Worm (Caenorhabditis elegans) whole organism, midembryonic: ENCODE measurements around the gene ZK1320.9.

Experiments used
- T22C8.4 ChIP-seq: fragments of 200-800 bp; sonication (Bioruptor generic); IDR thresholded peaks from 2 replicates; pipeline ENCODE4 v1.3.6; 2022; ENCODE audit warnings: missing genetic modification characterization, missing compliant biosample characterization
- cog-1 ChIP-seq: sonication (generic microtip); optimal IDR thresholded peaks from 2 replicates; lab custom pipeline; 2016; ENCODE audit warnings: missing genetic modification characterization, missing compliant biosample characterization
- flt-1 ChIP-seq: fragments of 200-800 bp; sonication (Bioruptor generic); IDR thresholded peaks from 2 replicates; pipeline ENCODE4 v1.3.6; 2022; ENCODE audit warnings: missing genetic modification characterization, missing compliant biosample characterization
- klf-2 ChIP-seq: fragments of 200-800 bp; sonication (Bioruptor generic); conservative IDR thresholded peaks from 2 replicates; pipeline ENCODE4 v1.3.6; 2022; ENCODE audit warnings: missing genetic modification reagents, missing genetic modification characterization, missing compliant biosample characterization
- ref-1 ChIP-seq: fragments of 200-800 bp; sonication (Bioruptor generic); conservative IDR thresholded peaks from 2 replicates; pipeline ENCODE4 v1.3.6; 2022; ENCODE audit warnings: missing genetic modification reagents, missing genetic modification characterization, missing compliant biosample characterization
- tab-1 ChIP-seq: fragments of 200-800 bp; sonication (Bioruptor generic); IDR thresholded peaks from 2 replicates; pipeline ENCODE4 v1.3.6; 2022; ENCODE audit warnings: missing genetic modification characterization, missing compliant biosample characterization

DNA sequence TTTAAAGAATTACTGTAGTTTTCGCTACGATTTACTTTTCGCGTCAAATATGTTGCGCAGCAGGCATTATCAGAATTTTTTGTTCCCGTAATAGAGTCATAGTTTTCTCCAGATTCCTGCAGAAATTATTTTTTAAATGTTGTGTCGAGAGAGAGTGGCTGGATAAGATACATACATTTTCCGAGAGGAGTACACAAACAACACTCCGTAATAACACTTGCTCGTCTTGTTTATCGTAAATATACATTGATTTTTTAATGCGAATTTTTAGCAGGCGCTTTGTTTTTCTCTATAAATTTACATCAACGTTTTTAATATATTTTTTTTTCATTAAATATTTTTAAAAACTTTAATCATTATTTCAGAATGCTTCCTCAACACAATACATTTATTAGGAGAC is 17.6 kb downstream of the ZK1320.9 start, which contains the start of gene taf-8:
- TF ChIP-seq klf-2 (no peak), ref-1 (GFP tag; lab: Robert Waterston, UW) (no peak), flt-1 (no peak), tab-1 (GFP tag; lab: Robert Waterston, UW) (no peak), cog-1 (tag; lab: Kevin White, UChicago) (no peak), T22C8.4 (GFP tag; lab: Robert Waterston, UW) (0 out of 2 replicates have a peak, but pooled peaks have one; percentile 23)
